Fruit fly (Drosophila melanogaster) whole organism, embryonic: ENCODE data around the gene CG6709.

Experiments
- CG10366 ChIP-seq: fragments of 200-800 bp; sonication (Bioruptor generic); IDR thresholded peaks from 2 replicates; pipeline ENCODE4 v1.3.6; 2022; ENCODE audit warnings: missing biosample characterization, missing genetic modification characterization
- CG11695 ChIP-seq: fragments of 200-800 bp; sonication (Bioruptor generic); IDR thresholded peaks from 3 replicates; pipeline ENCODE4 v1.3.6; 2022; ENCODE audit warnings: missing biosample characterization, missing genetic modification characterization
- CG31441 ChIP-seq: fragments of 200-800 bp; sonication (Bioruptor generic); IDR thresholded peaks from 2 replicates; pipeline ENCODE4 v1.3.6; 2022; ENCODE audit warnings: missing biosample characterization, missing genetic modification characterization
- chif ChIP-seq, 2 experiments: fragments of 200-800 bp; sonication (Bioruptor generic); optimal IDR thresholded peaks; 3 replicates each; lab custom pipeline; 2016; ENCODE audit warnings: missing biosample characterization in 2 of 2, missing genetic modification characterization in 2 of 2
- hbn ChIP-seq: fragments of 200-800 bp; sonication (Bioruptor generic); IDR thresholded peaks from 2 replicates; pipeline ENCODE4 v1.3.6; 2022; ENCODE audit warnings: missing biosample characterization, missing genetic modification characterization; ENCODE audit not compliant: partially characterized antibody
- lola ChIP-seq, 3 experiments: fragments of >200 bp in 2 of 3; fragments of 200-800 bp in 1 of 3; sonication (Bioruptor generic) in 1 of 3; optimal IDR thresholded peaks; 2 replicates each; lab custom pipeline; 2017 to 2019; ENCODE audit warnings: missing biosample characterization in 3 of 3, missing genetic modification characterization in 3 of 3, mild to moderate bottlenecking in 1 of 3, moderate library complexity in 1 of 3
- phol ChIP-seq: fragments of 200-800 bp; sonication (Bioruptor generic); optimal IDR thresholded peaks from 3 replicates; lab custom pipeline; 2018; ENCODE audit warnings: missing biosample characterization, mild to moderate bottlenecking, missing genetic modification characterization, moderate library complexity

- no peak for TF ChIP-seq CG31441 (GFP tag; lab: Robert Waterston, UW)
- TF ChIP-seq CG10366 = no peak
- no peak for TF ChIP-seq phol (tag; lab: Kevin White, UChicago)
- no peak for TF ChIP-seq hbn (GFP tag; lab: Robert Waterston, UW)
- TF ChIP-seq chif (GFP tag; optimal IDR thresholded peaks at IDR 0.05; lab: Kevin White, UChicago) = no peak
- TF ChIP-seq CG11695 (GFP tag; lab: Robert Waterston, UW) = no peak
- TF ChIP-seq lola (GFP tag; optimal IDR thresholded peaks at IDR 0.05; lab: Kevin White, UChicago) = no peak
Measured at dm6 chr3L:9850114-9850513, 44.4 kb downstream of the CG6709 start.
